Worm (Caenorhabditis elegans) whole organism, midembryonic: ENCODE measurements around the gene acl-1.

Source experiments
- T22C8.4 ChIP-seq: fragments of 200-800 bp; sonication (Bioruptor generic); IDR thresholded peaks from 2 replicates; pipeline ENCODE4 v1.3.6; 2022; ENCODE audit warnings: missing genetic modification characterization, missing compliant biosample characterization
- cog-1 ChIP-seq: sonication (generic microtip); optimal IDR thresholded peaks from 2 replicates; lab custom pipeline; 2016; ENCODE audit warnings: missing genetic modification characterization, missing compliant biosample characterization
- flt-1 ChIP-seq: fragments of 200-800 bp; sonication (Bioruptor generic); IDR thresholded peaks from 2 replicates; pipeline ENCODE4 v1.3.6; 2022; ENCODE audit warnings: missing genetic modification characterization, missing compliant biosample characterization
- klf-2 ChIP-seq: fragments of 200-800 bp; sonication (Bioruptor generic); conservative IDR thresholded peaks from 2 replicates; pipeline ENCODE4 v1.3.6; 2022; ENCODE audit warnings: missing genetic modification reagents, missing genetic modification characterization, missing compliant biosample characterization
- med-1 ChIP-seq: sonication (generic microtip); optimal IDR thresholded peaks from 2 replicates; lab custom pipeline; 2017; ENCODE audit warnings: missing genetic modification characterization, mild to moderate bottlenecking, missing compliant biosample characterization, antibody characterized with exemption, missing genetic modification reagents; ENCODE audit not compliant: insufficient read depth
- ref-1 ChIP-seq: fragments of 200-800 bp; sonication (Bioruptor generic); conservative IDR thresholded peaks from 2 replicates; pipeline ENCODE4 v1.3.6; 2022; ENCODE audit warnings: missing genetic modification reagents, missing genetic modification characterization, missing compliant biosample characterization
- tab-1 ChIP-seq: fragments of 200-800 bp; sonication (Bioruptor generic); IDR thresholded peaks from 2 replicates; pipeline ENCODE4 v1.3.6; 2022; ENCODE audit warnings: missing genetic modification characterization, missing compliant biosample characterization
- ztf-23 ChIP-seq: fragments of 200-800 bp; sonication (Bioruptor generic); IDR thresholded peaks from 2 replicates; pipeline ENCODE4 v1.3.6; 2022; ENCODE audit warnings: missing genetic modification reagents, missing genetic modification characterization, missing compliant biosample characterization
- ztf-29 ChIP-seq: fragments of 200-800 bp; sonication (Bioruptor generic); IDR thresholded peaks from 2 replicates; pipeline ENCODE4 v1.3.6; 2022; ENCODE audit warnings: missing genetic modification reagents, missing genetic modification characterization, missing compliant biosample characterization

DNA sequence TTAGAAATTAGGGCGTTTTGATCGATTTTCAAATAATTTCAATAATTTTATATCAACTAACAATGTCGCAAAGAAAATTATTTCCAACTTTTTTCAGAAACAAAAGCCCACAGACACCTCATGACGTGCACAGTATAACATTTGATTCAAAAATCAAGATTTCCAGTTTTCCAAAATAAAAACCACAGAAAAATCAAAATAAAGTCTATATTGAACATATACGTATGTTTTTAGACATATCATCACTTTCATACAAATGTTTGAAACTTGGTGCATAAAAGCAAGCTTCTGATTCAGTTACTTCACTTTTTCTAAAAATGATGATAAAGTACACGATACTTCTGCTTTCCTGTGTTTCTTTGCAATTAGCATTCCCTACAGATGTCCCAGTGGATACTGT is 7.2 kb downstream of the acl-1 start, which contains the start of gene F53H4.2:
- TF ChIP-seq ztf-29 (no peak), tab-1 (GFP tag; lab: Robert Waterston, UW) (no peak), flt-1 (no peak), med-1 (no peak), ref-1 (GFP tag; lab: Robert Waterston, UW) (no peak), cog-1 (tag; lab: Kevin White, UChicago) (no peak), klf-2 (no peak), ztf-23 (GFP tag; lab: Robert Waterston, UW) (no peak), T22C8.4 (GFP tag; lab: Robert Waterston, UW) (no peak)
